Worm (Caenorhabditis elegans): ENCODE results near the gene npr-25.

DNA sequence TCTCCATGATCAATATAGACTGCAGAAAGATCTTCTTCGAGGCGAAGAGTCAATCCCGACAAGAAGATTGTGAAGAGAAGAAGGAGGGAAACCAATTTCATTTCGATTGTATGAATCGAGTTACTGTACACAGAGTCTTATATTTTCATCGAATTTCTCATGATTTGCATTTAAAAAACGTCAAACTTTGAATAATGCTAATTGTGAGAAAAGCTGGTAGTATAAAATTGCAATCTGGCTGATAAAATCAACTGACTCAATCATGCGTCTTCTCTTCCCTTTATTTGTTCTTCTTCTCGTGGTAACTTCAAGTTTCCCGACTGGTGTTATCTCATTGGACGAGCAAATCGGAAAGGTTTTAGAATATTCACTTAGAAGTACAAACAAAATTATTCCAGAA is 37.6 kb upstream of the npr-25 start, which contains the start of the genes K03B8.11 and K03B8.14:
- TF ChIP-seq lsy-2 (tag; optimal IDR thresholded peaks at IDR 0.05) (no peak), ztf-11 (tag; optimal IDR thresholded peaks at IDR 0.05) (no peak), skn-1 (tag; optimal IDR thresholded peaks at IDR 0.05) (no peak), mdl-1 (tag; optimal IDR thresholded peaks at IDR 0.05) (no peak), unc-62 (GFP tag; optimal IDR thresholded peaks at IDR 0.05) (no peak), Y55F3AM.14 (GFP tag; optimal IDR thresholded peaks at IDR 0.05) (no peak), elt-1 (tag; optimal IDR thresholded peaks at IDR 0.05) (no peak), lin-39 (tag; optimal IDR thresholded peaks at IDR 0.05) (no peak), ztf-4 (tag; optimal IDR thresholded peaks at IDR 0.05) (no peak), nhr-21 (tag; optimal IDR thresholded peaks at IDR 0.05) (no peak), F13H6.1 (tag; optimal IDR thresholded peaks at IDR 0.05) (no peak), nhr-11 (tag; optimal IDR thresholded peaks at IDR 0.05) (no peak), zag-1 (tag; optimal IDR thresholded peaks at IDR 0.05) (no peak), ceh-82 (tag; optimal IDR thresholded peaks at IDR 0.05) (no peak)

All from whole organism, L2 larva.